Worm (Caenorhabditis elegans) whole organism, L3 larva: ENCODE data around the gene rbm-28.

ENCODE experiments used
- R02D3.7 ChIP-seq: fragments of 150-350 bp; optimal IDR thresholded peaks from 2 replicates; lab custom pipeline; 2014; ENCODE audit warnings: missing biosample characterization, missing genetic modification characterization
- ZK546.5 ChIP-seq: sonication (generic microtip); optimal IDR thresholded peaks from 2 replicates; lab custom pipeline; 2017; ENCODE audit warnings: missing biosample characterization, missing genetic modification characterization
- aly-2 ChIP-seq: fragments of 150-350 bp; optimal IDR thresholded peaks from 2 replicates; lab custom pipeline; 2014; ENCODE audit warnings: missing biosample characterization, missing genetic modification characterization
- ama-1 ChIP-seq: fragments of 150-350 bp; optimal IDR thresholded peaks from 2 replicates; lab custom pipeline; 2018
- ceh-16 ChIP-seq: sonication (generic microtip); optimal IDR thresholded peaks from 2 replicates; lab custom pipeline; 2017; ENCODE audit warnings: missing biosample characterization, missing genetic modification characterization
- ceh-28 ChIP-seq: fragments of 150-350 bp; optimal IDR thresholded peaks from 2 replicates; lab custom pipeline; 2014; ENCODE audit warnings: missing biosample characterization, missing genetic modification reagents, missing genetic modification characterization
- ceh-9 ChIP-seq: sonication (generic microtip); optimal IDR thresholded peaks from 2 replicates; lab custom pipeline; 2018; ENCODE audit warnings: missing biosample characterization, missing genetic modification characterization
- daf-12 ChIP-seq: fragments of 150-350 bp; optimal IDR thresholded peaks from 2 replicates; lab custom pipeline; 2014; ENCODE audit warnings: missing biosample characterization, missing genetic modification reagents, missing genetic modification characterization
- egl-27 ChIP-seq: sonication (generic microtip); optimal IDR thresholded peaks from 4 replicates; lab custom pipeline; 2017; ENCODE audit warnings: missing biosample characterization, missing genetic modification reagents, missing genetic modification characterization
- egl-5 ChIP-seq: fragments of 150-350 bp; optimal IDR thresholded peaks from 2 replicates; lab custom pipeline; 2017; ENCODE audit warnings: missing biosample characterization, missing genetic modification reagents, missing genetic modification characterization, inconsistent platforms
- elt-2 ChIP-seq: sonication (generic microtip); optimal IDR thresholded peaks from 2 replicates; lab custom pipeline; 2016; ENCODE audit warnings: missing genetic modification reagents, mild to moderate bottlenecking, missing genetic modification characterization, missing compliant biosample characterization
- elt-3 ChIP-seq, 3 experiments: fragments of 150-350 bp in 1 of 3; sonication (generic microtip) in 2 of 3; optimal IDR thresholded peaks; 2 replicates in 2 of 3; 4 replicates in 1 of 3; lab custom pipeline; 2014 to 2017; ENCODE audit warnings: missing biosample characterization in 3 of 3, missing genetic modification characterization in 3 of 3
- eor-1 ChIP-seq, 2 experiments: fragments of 150-350 bp; optimal IDR thresholded peaks; 2 replicates each; lab custom pipeline; 2014 to 2018; ENCODE audit warnings: missing biosample characterization in 2 of 2, missing genetic modification characterization in 2 of 2
- fkh-10 ChIP-seq: sonication (generic microtip); optimal IDR thresholded peaks from 2 replicates; lab custom pipeline; 2017; ENCODE audit warnings: missing biosample characterization, missing genetic modification reagents, missing genetic modification characterization
- fkh-2 ChIP-seq: fragments of 150-350 bp; optimal IDR thresholded peaks from 2 replicates; lab custom pipeline; 2014; ENCODE audit warnings: missing biosample characterization, missing genetic modification reagents, missing genetic modification characterization
- fos-1 ChIP-seq: fragments of 150-350 bp; optimal IDR thresholded peaks from 2 replicates; lab custom pipeline; 2014; ENCODE audit warnings: missing biosample characterization, missing genetic modification characterization
- hmg-11 ChIP-seq: sonication (generic microtip); optimal IDR thresholded peaks from 2 replicates; lab custom pipeline; 2016; ENCODE audit warnings: missing genetic modification characterization, missing compliant biosample characterization
- jun-1 ChIP-seq: fragments of 150-350 bp; optimal IDR thresholded peaks from 2 replicates; lab custom pipeline; 2014; ENCODE audit warnings: missing biosample characterization, missing genetic modification reagents, missing genetic modification characterization
- lin-15B ChIP-seq: fragments of 150-350 bp; optimal IDR thresholded peaks from 2 replicates; lab custom pipeline; 2014; ENCODE audit warnings: missing biosample characterization, missing genetic modification characterization
- lin-39 ChIP-seq: fragments of 150-350 bp; optimal IDR thresholded peaks from 2 replicates; lab custom pipeline; 2018; ENCODE audit warnings: missing biosample characterization, missing genetic modification reagents, missing genetic modification characterization
- mml-1 ChIP-seq: fragments of 150-350 bp; sonication (generic microtip); optimal IDR thresholded peaks from 3 replicates; lab custom pipeline; 2014; ENCODE audit warnings: missing biosample characterization, missing genetic modification characterization
- nfya-1 ChIP-seq: sonication (generic microtip); optimal IDR thresholded peaks from 2 replicates; lab custom pipeline; 2017; ENCODE audit warnings: missing genetic modification characterization, mild to moderate bottlenecking, missing compliant biosample characterization, antibody characterized with exemption, moderate library complexity; ENCODE audit not compliant: insufficient read depth
- nhr-23 ChIP-seq: fragments of 150-350 bp; optimal IDR thresholded peaks from 2 replicates; lab custom pipeline; 2014; ENCODE audit warnings: missing biosample characterization, missing genetic modification reagents, missing genetic modification characterization
- nhr-237 ChIP-seq: fragments of 150-350 bp; optimal IDR thresholded peaks from 2 replicates; lab custom pipeline; 2014; ENCODE audit warnings: missing biosample characterization, missing genetic modification characterization
- nhr-25 ChIP-seq: sonication (generic microtip); optimal IDR thresholded peaks from 2 replicates; lab custom pipeline; 2017; ENCODE audit warnings: missing biosample characterization, missing genetic modification characterization
- nhr-28 ChIP-seq: fragments of 150-350 bp; optimal IDR thresholded peaks from 2 replicates; lab custom pipeline; 2014; ENCODE audit warnings: missing biosample characterization, missing genetic modification characterization
- nhr-43 ChIP-seq: sonication (generic microtip); optimal IDR thresholded peaks from 2 replicates; lab custom pipeline; 2016; ENCODE audit warnings: mild to moderate bottlenecking, missing genetic modification characterization, missing compliant biosample characterization; ENCODE audit not compliant: poor library complexity, severe bottlenecking
- nhr-76 ChIP-seq: fragments of 150-350 bp; sonication (generic microtip); optimal IDR thresholded peaks from 5 replicates; lab custom pipeline; 2014; ENCODE audit warnings: missing biosample characterization, missing genetic modification characterization
- nhr-77 ChIP-seq: fragments of 150-350 bp; optimal IDR thresholded peaks from 2 replicates; lab custom pipeline; 2014; ENCODE audit warnings: missing biosample characterization, missing genetic modification characterization
- pha-4 ChIP-seq: fragments of 150-350 bp; optimal IDR thresholded peaks from 2 replicates; lab custom pipeline; 2014; ENCODE audit warnings: missing biosample characterization, missing genetic modification reagents, missing genetic modification characterization
- pqm-1 ChIP-seq: fragments of 150-350 bp; optimal IDR thresholded peaks from 2 replicates; lab custom pipeline; 2017; ENCODE audit warnings: missing biosample characterization, missing genetic modification characterization, inconsistent platforms
- sea-2 ChIP-seq: fragments of 150-350 bp; sonication (generic microtip); optimal IDR thresholded peaks from 4 replicates; lab custom pipeline; 2014; ENCODE audit warnings: missing biosample characterization, missing genetic modification reagents, missing genetic modification characterization
- skn-1 ChIP-seq: fragments of 150-350 bp; optimal IDR thresholded peaks from 2 replicates; lab custom pipeline; 2014; ENCODE audit warnings: missing biosample characterization, missing genetic modification characterization
- snpc-4 ChIP-seq: fragments of 150-350 bp; optimal IDR thresholded peaks from 2 replicates; lab custom pipeline; 2014; ENCODE audit warnings: missing biosample characterization, missing genetic modification characterization
- unc-39 ChIP-seq: sonication (generic microtip); optimal IDR thresholded peaks from 4 replicates; lab custom pipeline; 2017; ENCODE audit warnings: missing biosample characterization, missing genetic modification characterization
- unc-62 ChIP-seq: fragments of 150-350 bp; sonication (generic microtip); optimal IDR thresholded peaks from 4 replicates; lab custom pipeline; 2014; ENCODE audit warnings: missing biosample characterization, missing genetic modification reagents, missing genetic modification characterization
- zag-1 ChIP-seq: fragments of 150-350 bp; optimal IDR thresholded peaks from 2 replicates; lab custom pipeline; 2014; ENCODE audit warnings: missing biosample characterization, missing genetic modification characterization
- ztf-11 ChIP-seq: fragments of 150-350 bp; optimal IDR thresholded peaks from 2 replicates; lab custom pipeline; 2014; ENCODE audit warnings: missing biosample characterization, missing genetic modification characterization
- ztf-4 ChIP-seq: fragments of 150-350 bp; optimal IDR thresholded peaks from 2 replicates; lab custom pipeline; 2014; ENCODE audit warnings: missing biosample characterization, missing genetic modification characterization

rbm-28 gene

ce11 chrII:14856922-14857321 is at the start of gene rbm-28:
TSS of gene rbm-28 (plus strand) at chrII:14857259.
- TF ChIP-seq ceh-16 (tag; lab: Kevin White, UChicago) (no peak), nhr-23 (tag; lab: Kevin White, UChicago) (peak; percentile 47), hmg-11 (tag; lab: Kevin White, UChicago) (peak; percentile 40), nhr-76 (no peak), snpc-4 (tag; lab: Kevin White, UChicago) (peak; percentile 35), nfya-1 (tag; lab: Kevin White, UChicago) (peak; percentile 31), lin-15B (tag; lab: Kevin White, UChicago) (peak; percentile 54)

DNA sequence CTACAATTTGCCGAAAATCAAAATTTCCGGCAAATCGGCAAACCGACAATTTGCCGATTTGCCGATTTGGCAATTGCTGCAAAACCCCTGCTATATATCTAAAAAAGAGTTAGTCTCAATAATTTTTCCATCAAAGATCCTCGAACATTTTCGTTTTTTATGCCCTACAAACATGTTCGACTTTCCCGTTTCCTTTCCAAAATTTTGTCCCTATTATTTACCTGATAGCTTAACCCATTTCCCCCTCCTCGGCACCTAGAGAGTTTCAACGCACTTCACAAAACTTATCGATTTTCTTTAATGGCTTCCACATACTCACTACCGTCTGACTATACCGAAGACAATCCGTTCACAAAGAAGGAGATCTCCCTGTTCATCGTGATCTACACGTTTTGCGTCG is 48.4 kb upstream of the rbm-28 start, which contains the start of gene W01D2.6:
Gene W01D2.6, plus strand, starts transcription at position 301 of the 400 bp plus-strand sequence.
- TF ChIP-seq zag-1 (tag; lab: Kevin White, UChicago): no peak
- no peak for TF ChIP-seq hmg-11 (tag; lab: Kevin White, UChicago)
- TF ChIP-seq fkh-10 (GFP tag; lab: Kevin White, UChicago): no peak
- no peak for TF ChIP-seq nhr-77 (tag; lab: Kevin White, UChicago)
- no peak for TF ChIP-seq ztf-4 (tag; lab: Kevin White, UChicago)
- TF ChIP-seq mml-1 (tag; lab: Kevin White, UChicago): no peak
- TF ChIP-seq nhr-23 (tag; lab: Kevin White, UChicago): no peak
- TF ChIP-seq aly-2 (tag; lab: Kevin White, UChicago): no peak
- no peak for TF ChIP-seq daf-12 (tag; lab: Kevin White, UChicago)
- TF ChIP-seq ama-1: no peak
- TF ChIP-seq, all 47 proteins: peak for 0

ce11 chrII:14810609-14811008 is 46.5 kb upstream of the rbm-28 start:
- TF ChIP-seq ceh-28 (no peak), ztf-11 (no peak), hmg-11 (tag; lab: Kevin White, UChicago) (peak; percentile 60), snpc-4 (tag; lab: Kevin White, UChicago) (peak; percentile 72), nhr-28 (tag; lab: Kevin White, UChicago) (no peak), elt-3 (tag; optimal IDR thresholded peaks at IDR 0.05; lab: Kevin White, UChicago) (no peak), unc-62 (GFP tag; lab: Kevin White, UChicago) (no peak), lin-39 (peak; percentile 43), pha-4 (peak; percentile 96), nhr-43 (tag; lab: Kevin White, UChicago) (no peak), nhr-237 (tag; lab: Kevin White, UChicago) (no peak), ceh-9 (tag; lab: Kevin White, UChicago) (no peak), eor-1 (tag; optimal IDR thresholded peaks at IDR 0.05; lab: Kevin White, UChicago) (no peak), lin-15B (tag; lab: Kevin White, UChicago) (peak; percentile 11), unc-39 (tag; lab: Kevin White, UChicago) (no peak), pqm-1 (tag; lab: Kevin White, UChicago) (no peak), elt-2 (no peak), nfya-1 (tag; lab: Kevin White, UChicago) (peak; percentile 57)
- TF ChIP-seq, all 47 proteins: peak for 6

DNA sequence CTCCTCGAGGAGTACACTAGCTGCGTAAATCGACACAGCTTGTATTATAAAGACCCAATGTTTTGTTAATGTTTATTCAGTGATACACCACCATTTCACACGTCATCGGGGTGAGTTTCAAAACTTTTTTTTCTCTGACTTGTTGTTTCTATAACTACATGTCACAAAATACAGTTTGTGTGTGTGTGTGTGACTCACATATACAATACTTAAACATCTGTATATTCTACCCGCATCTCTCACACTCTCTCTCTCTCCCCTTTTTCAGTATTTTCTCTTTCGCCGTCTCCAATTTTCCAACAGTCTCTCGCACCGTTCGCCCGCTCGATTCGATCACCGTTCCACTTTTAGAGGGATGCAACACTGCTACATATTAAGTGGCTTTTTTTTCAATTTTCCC is 45.6 kb upstream of the rbm-28 start:
- TF ChIP-seq unc-62 (GFP tag; lab: Kevin White, UChicago) (no peak), R02D3.7 (tag; lab: Kevin White, UChicago) (peak; percentile 5), nfya-1 (tag; lab: Kevin White, UChicago) (no peak), ceh-9 (tag; lab: Kevin White, UChicago) (no peak), egl-5 (tag; lab: Kevin White, UChicago) (no peak), lin-15B (tag; lab: Kevin White, UChicago) (no peak), nhr-43 (tag; lab: Kevin White, UChicago) (no peak), egl-27 (tag; lab: Kevin White, UChicago) (no peak), mml-1 (tag; lab: Kevin White, UChicago) (no peak), fkh-10 (GFP tag; lab: Kevin White, UChicago) (no peak), pqm-1 (tag; lab: Kevin White, UChicago) (peak; percentile 88), hmg-11 (tag; lab: Kevin White, UChicago) (peak; percentile 36), ceh-28 (no peak), lin-39 (no peak), daf-12 (tag; lab: Kevin White, UChicago) (no peak), nhr-76 (no peak), zag-1 (tag; lab: Kevin White, UChicago) (no peak), skn-1 (tag; lab: Kevin White, UChicago) (no peak), jun-1 (peak; percentile 69), sea-2 (GFP tag; lab: Kevin White, UChicago) (no peak), fos-1 (tag; lab: Kevin White, UChicago) (no peak), ztf-11 (no peak), elt-2 (peak; percentile 48), snpc-4 (tag; lab: Kevin White, UChicago) (peak; percentile 0), ztf-4 (tag; lab: Kevin White, UChicago) (no peak), fkh-2 (no peak), ZK546.5 (tag; lab: Kevin White, UChicago) (no peak), nhr-77 (tag; lab: Kevin White, UChicago) (no peak), nhr-25 (peak; percentile 11), pha-4 (peak; percentile 63)
